Fruit fly (Drosophila melanogaster): ENCODE data around the gene CG11714.

Gene CG11714

dm6 chr3L:11551949-11552348 is 29.4 kb upstream of the CG11714 start (continued):
- TF ChIP-seq Poxn (GFP tag; IDR thresholded peaks at IDR 0.05), result no peak
- TF ChIP-seq Xbp1 (GFP tag; optimal IDR thresholded peaks at IDR 0.05), result peak; percentile 31
- TF ChIP-seq CG12219 (GFP tag; optimal IDR thresholded peaks at IDR 0.05), result peak; percentile 27
- TF ChIP-seq croc (GFP tag; conservative IDR thresholded peaks at IDR 0.05), result no peak
- no peak for TF ChIP-seq CG6813 (GFP tag; optimal IDR thresholded peaks at IDR 0.05)
- no peak for TF ChIP-seq MBD-R2 (GFP tag; IDR thresholded peaks at IDR 0.05)
- 0 out of 2 replicates have a peak, but pooled peaks have one; percentile 35 for TF ChIP-seq CG32767 (GFP tag; IDR thresholded peaks at IDR 0.05)
- no peak for TF ChIP-seq ftz-f1 (GFP tag; optimal IDR thresholded peaks at IDR 0.05)
- no peak for TF ChIP-seq ase (GFP tag; IDR thresholded peaks at IDR 0.05)

dm6 chr3L:11550359-11551056 is 28.0 kb upstream of the CG11714 start:
- TF ChIP-seq sug (tag; optimal IDR thresholded peaks at IDR 0.05) (peak; percentile 26), cwo (GFP tag; optimal IDR thresholded peaks at IDR 0.05) (no peak), lbe (GFP tag; optimal IDR thresholded peaks at IDR 0.05) (no peak), CG12942 (GFP tag; optimal IDR thresholded peaks at IDR 0.05) (no peak), CG12769 (tag; optimal IDR thresholded peaks at IDR 0.05) (peak; percentile 69), CG10209 (GFP tag; optimal IDR thresholded peaks at IDR 0.05) (no peak), abd-A (tag; optimal IDR thresholded peaks at IDR 0.05) (peak; percentile 85), zfh2 (GFP tag; optimal IDR thresholded peaks at IDR 0.05) (no peak), CG4424 (GFP tag; optimal IDR thresholded peaks at IDR 0.05) (no peak), CG17912 (GFP tag; optimal IDR thresholded peaks at IDR 0.05) (no peak), Adf1 (GFP tag; IDR thresholded peaks at IDR 0.05) (peak; percentile 21; the same call in 1 of the 2 replicates), CG10431 (GFP tag; optimal IDR thresholded peaks at IDR 0.05) (peak; percentile 7), yki (optimal IDR thresholded peaks at IDR 0.05) (no peak), D19A (tag; optimal IDR thresholded peaks at IDR 0.05) (no peak), CG32772 (GFP tag; IDR thresholded peaks at IDR 0.05) (0 out of 2 replicates have a peak, but pooled peaks have one; percentile 10), gfzf (GFP tag; optimal IDR thresholded peaks at IDR 0.05) (no peak), stc (GFP tag; IDR thresholded peaks at IDR 0.05) (no peak), CG15514 (GFP tag; optimal IDR thresholded peaks at IDR 0.05) (peak; percentile 41), Lhr (GFP tag; optimal IDR thresholded peaks at IDR 0.05) (no peak), CG8388 (GFP tag; optimal IDR thresholded peaks at IDR 0.05) (no peak), ATbp (GFP tag; optimal IDR thresholded peaks at IDR 0.05) (no peak), Sin3A (optimal IDR thresholded peaks at IDR 0.05) (no peak), CG8924 (tag; optimal IDR thresholded peaks at IDR 0.05) (no peak), lab (GFP tag; optimal IDR thresholded peaks at IDR 0.05) (peak; percentile 57), Hmr (GFP tag; optimal IDR thresholded peaks at IDR 0.05) (peak; percentile 46), Spps (tag; optimal IDR thresholded peaks at IDR 0.05) (no peak), schlank (tag; optimal IDR thresholded peaks at IDR 0.05) (no peak), dysf (GFP tag; IDR thresholded peaks at IDR 0.05) (peak; percentile 12; the same call in 1 of the 3 replicates), ab (GFP tag; optimal IDR thresholded peaks at IDR 0.05) (no peak), pzg (GFP tag; optimal IDR thresholded peaks at IDR 0.05) (no peak), zfh1 (GFP tag; IDR thresholded peaks at IDR 0.05) (no peak), wdn (GFP tag; IDR thresholded peaks at IDR 0.05) (no peak), aop (GFP tag; IDR thresholded peaks at IDR 0.05) (no peak), zf30C (GFP tag; optimal IDR thresholded peaks at IDR 0.05) (no peak), CG8478 (optimal IDR thresholded peaks at IDR 0.05) (no peak), HmgD (GFP tag; optimal IDR thresholded peaks at IDR 0.05) (no peak), Ssrp (tag; optimal IDR thresholded peaks at IDR 0.05) (no peak), CG6765 (GFP tag; optimal IDR thresholded peaks at IDR 0.05) (peak; percentile 22), CG10366 (GFP tag; IDR thresholded peaks at IDR 0.05) (no peak), ash1 (GFP tag; optimal IDR thresholded peaks at IDR 0.05) (no peak), HLH4C (GFP tag; IDR thresholded peaks at IDR 0.05; ENCODE audit: partially characterized antibody) (no peak)
